Worm (Caenorhabditis elegans): ENCODE measurements around the gene fbxa-160.
"Not testable (repeated sequence)": the region's sequence is repeated elsewhere in the genome, so short reads cannot be mapped to it uniquely, and the experiment has no call there.

DNA sequence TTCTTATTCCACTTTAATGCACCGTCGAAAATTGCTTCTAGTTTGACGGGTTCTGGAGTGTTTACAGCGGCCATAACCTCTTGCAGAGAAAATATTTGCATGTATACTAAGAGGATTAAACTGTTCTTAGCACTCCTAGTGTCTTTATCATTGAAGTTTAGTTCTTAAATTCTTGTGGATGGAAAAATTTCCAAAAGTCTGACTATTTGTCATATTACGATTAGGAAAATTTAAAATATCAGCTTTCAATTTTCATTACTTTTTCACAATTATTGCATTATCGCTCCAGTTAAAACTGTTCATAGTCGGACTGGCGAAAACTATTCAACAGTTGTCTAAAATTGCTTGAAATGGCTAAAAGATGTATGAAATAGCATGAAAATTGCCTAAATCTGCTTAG lies 36.4 kb upstream of the fbxa-160 start, which contains the start of gene ZC204.13:
- TF ChIP-seq aly-2 (tag; optimal IDR thresholded peaks at IDR 0.05); ztf-4 (tag; optimal IDR thresholded peaks at IDR 0.05); nhr-25 (tag; optimal IDR thresholded peaks at IDR 0.05); fkh-10 (GFP tag; optimal IDR thresholded peaks at IDR 0.05); elt-3 (tag; optimal IDR thresholded peaks at IDR 0.05); elt-1 (tag; optimal IDR thresholded peaks at IDR 0.05); nhr-11 (tag; optimal IDR thresholded peaks at IDR 0.05); pha-4 (tag; optimal IDR thresholded peaks at IDR 0.05); fos-1 (tag; optimal IDR thresholded peaks at IDR 0.05); ztf-11 (tag; optimal IDR thresholded peaks at IDR 0.05); fkh-2 (tag; optimal IDR thresholded peaks at IDR 0.05); nhr-76 (tag; optimal IDR thresholded peaks at IDR 0.05); zag-1 (tag; optimal IDR thresholded peaks at IDR 0.05): not testable (repeated sequence)

Measured in whole organism, L3 larva.